Fruit fly (Drosophila melanogaster) whole organism, wandering third instar larva: ENCODE results near the gene CG14563.

Source experiments
- Abd-B ChIP-seq: fragments of >200 bp; optimal IDR thresholded peaks from 2 replicates; lab custom pipeline; 2017; ENCODE audit warnings: missing biosample characterization, missing genetic modification characterization
- CG32264 ChIP-seq: fragments of 200-800 bp; sonication (Bioruptor generic); optimal IDR thresholded peaks from 2 replicates; lab custom pipeline; 2016; ENCODE audit warnings: missing biosample characterization, missing genetic modification characterization
- CrebA ChIP-seq: fragments of 200-800 bp; sonication (Bioruptor generic); optimal IDR thresholded peaks from 2 replicates; lab custom pipeline; 2016; ENCODE audit warnings: missing biosample characterization, mild to moderate bottlenecking, missing genetic modification characterization, borderline replicate concordance
- Hr83 ChIP-seq: fragments of 200-300 bp; sonication (Bioruptor generic); optimal IDR thresholded peaks from 2 replicates; lab custom pipeline; 2016; ENCODE audit warnings: missing biosample characterization, mild to moderate bottlenecking, missing genetic modification characterization, moderate library complexity; ENCODE audit not compliant: poor library complexity, severe bottlenecking
- Rel ChIP-seq, 2 experiments: fragments of 200-800 bp; sonication (Bioruptor generic) in 1 of 2; optimal IDR thresholded peaks; 2 replicates in 1 of 2; 3 replicates in 1 of 2; lab custom pipeline; 2016 to 2019; ENCODE audit warnings: mild to moderate bottlenecking in 2 of 2, missing biosample characterization in 2 of 2, missing genetic modification characterization in 2 of 2, moderate library complexity in 1 of 2
- ey ChIP-seq: fragments of 200-800 bp; sonication (Bioruptor generic); optimal IDR thresholded peaks from 2 replicates; lab custom pipeline; 2016; ENCODE audit warnings: missing biosample characterization, missing genetic modification characterization
- fru ChIP-seq: fragments of 200-800 bp; sonication (Bioruptor generic); optimal IDR thresholded peaks from 3 replicates; lab custom pipeline; 2016; ENCODE audit warnings: missing biosample characterization, mild to moderate bottlenecking, missing genetic modification characterization
- h ChIP-seq: fragments of 200-800 bp; sonication (Bioruptor generic); optimal IDR thresholded peaks from 3 replicates; lab custom pipeline; 2016; ENCODE audit warnings: missing biosample characterization, mild to moderate bottlenecking, missing genetic modification characterization
- lola ChIP-seq: fragments of >200 bp; optimal IDR thresholded peaks from 2 replicates; lab custom pipeline; 2017; ENCODE audit warnings: missing biosample characterization, missing genetic modification characterization
- sv ChIP-seq: fragments of 200-800 bp; sonication (Bioruptor generic); optimal IDR thresholded peaks from 3 replicates; lab custom pipeline; 2016; ENCODE audit warnings: missing biosample characterization, missing genetic modification characterization
- usp ChIP-seq: fragments of >200 bp; optimal IDR thresholded peaks from 2 replicates; lab custom pipeline; 2017; ENCODE audit warnings: missing biosample characterization, missing genetic modification characterization

DNA sequence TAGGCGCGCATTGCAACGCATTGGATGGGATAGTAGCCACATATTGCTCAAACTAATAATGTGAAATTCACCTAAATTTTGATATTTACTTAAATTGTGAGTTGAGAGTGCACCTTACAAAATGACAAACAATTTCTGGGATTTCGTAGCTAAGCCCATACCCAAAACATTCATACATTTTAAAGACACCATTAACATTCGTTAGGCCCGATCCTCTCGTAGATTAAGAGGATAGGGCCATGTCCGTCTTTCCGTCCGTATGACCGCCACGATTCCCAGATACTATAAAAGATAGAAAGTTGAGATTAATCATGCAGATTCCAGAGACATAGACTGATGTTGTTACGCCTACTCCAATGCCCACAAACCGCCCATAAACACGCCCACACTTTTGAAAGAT lies 28.6 kb downstream of the CG14563 start, which contains the start of gene CG43895:
- TF ChIP-seq Abd-B (no peak), fru (GFP tag; lab: Kevin White, UChicago) (no peak), lola (GFP tag; lab: Kevin White, UChicago) (no peak), CG32264 (no peak), Rel (GFP tag; optimal IDR thresholded peaks at IDR 0.05; lab: Kevin White, UChicago) (no peak), Rel (tag; optimal IDR thresholded peaks at IDR 0.05; lab: Kevin White, UChicago) (no peak), Hr83 (GFP tag; lab: Kevin White, UChicago) (no peak), h (GFP tag; lab: Kevin White, UChicago) (no peak), CrebA (GFP tag; lab: Kevin White, UChicago) (no peak), usp (GFP tag; lab: Kevin White, UChicago) (no peak), ey (GFP tag; lab: Kevin White, UChicago) (no peak), sv (GFP tag; lab: Kevin White, UChicago) (no peak)
